Fruit fly (Drosophila melanogaster): Measurements from ENCODE around the gene hng2.

hng2 gene

DNA sequence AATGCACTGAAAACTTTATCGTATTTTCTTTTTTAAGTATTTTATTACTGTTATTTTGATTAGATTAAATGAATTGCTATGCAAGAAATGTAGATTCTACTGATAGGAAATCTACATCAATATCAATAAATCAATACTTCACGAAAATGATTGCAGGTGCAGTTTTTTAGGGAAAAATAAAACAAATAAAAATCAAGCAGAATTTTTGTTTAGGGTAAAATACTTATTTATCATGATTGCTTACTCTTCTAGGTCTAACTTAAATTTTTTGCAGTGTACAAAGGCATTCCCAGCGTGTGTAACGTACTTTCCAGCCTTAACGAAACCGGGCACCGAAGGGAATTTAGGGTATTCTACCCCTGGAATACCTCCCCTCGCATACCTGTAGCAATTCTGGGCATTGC, 2.4 kb downstream of the hng2 start (continued):
- peak; percentile 53 for TF ChIP-seq sv (GFP tag; optimal IDR thresholded peaks at IDR 0.05)
- no peak for TF ChIP-seq dmrt93B (GFP tag; optimal IDR thresholded peaks at IDR 0.05)
- no peak for TF ChIP-seq CG9705 (GFP tag; optimal IDR thresholded peaks at IDR 0.05)
- peak; percentile 5 for TF ChIP-seq Hnf4 (GFP tag; optimal IDR thresholded peaks at IDR 0.05)
- peak; percentile 61 for TF ChIP-seq OdsH (GFP tag; optimal IDR thresholded peaks at IDR 0.05)
- no peak for TF ChIP-seq dsf (GFP tag; optimal IDR thresholded peaks at IDR 0.05; ENCODE audit: borderline replicate concordance)
- TF ChIP-seq Rel (GFP tag; optimal IDR thresholded peaks at IDR 0.05), result peak; percentile 1
- no peak for TF ChIP-seq Rel (tag; optimal IDR thresholded peaks at IDR 0.05)
- no peak for TF ChIP-seq Hr83 (GFP tag; optimal IDR thresholded peaks at IDR 0.05; ENCODE audit: poor library complexity, severe bottlenecking)

DNA sequence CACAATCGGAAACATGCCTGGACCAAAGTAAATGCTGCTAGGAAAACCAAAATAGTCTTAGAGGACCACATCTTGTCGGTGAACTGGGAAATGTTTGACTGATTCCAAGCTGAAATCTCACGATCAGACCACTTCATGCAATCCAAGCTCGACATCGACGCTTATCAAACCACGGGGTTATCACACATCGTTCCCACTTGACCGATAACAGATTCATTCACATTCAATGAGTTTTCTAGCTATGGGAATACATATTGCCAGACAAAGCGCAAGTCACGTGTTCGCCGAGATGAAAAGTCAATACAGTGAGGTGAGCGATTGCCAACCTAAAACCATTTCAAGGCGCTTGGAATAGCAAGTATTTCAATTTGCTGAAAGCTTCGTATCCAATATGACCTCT, 3.6 kb downstream of the hng2 start:
- TF ChIP-seq Hnf4 (GFP tag; optimal IDR thresholded peaks at IDR 0.05), result no peak
- TF ChIP-seq Rel (GFP tag; optimal IDR thresholded peaks at IDR 0.05), result no peak
- TF ChIP-seq Rel (tag; optimal IDR thresholded peaks at IDR 0.05), result peak; percentile 74

DNA sequence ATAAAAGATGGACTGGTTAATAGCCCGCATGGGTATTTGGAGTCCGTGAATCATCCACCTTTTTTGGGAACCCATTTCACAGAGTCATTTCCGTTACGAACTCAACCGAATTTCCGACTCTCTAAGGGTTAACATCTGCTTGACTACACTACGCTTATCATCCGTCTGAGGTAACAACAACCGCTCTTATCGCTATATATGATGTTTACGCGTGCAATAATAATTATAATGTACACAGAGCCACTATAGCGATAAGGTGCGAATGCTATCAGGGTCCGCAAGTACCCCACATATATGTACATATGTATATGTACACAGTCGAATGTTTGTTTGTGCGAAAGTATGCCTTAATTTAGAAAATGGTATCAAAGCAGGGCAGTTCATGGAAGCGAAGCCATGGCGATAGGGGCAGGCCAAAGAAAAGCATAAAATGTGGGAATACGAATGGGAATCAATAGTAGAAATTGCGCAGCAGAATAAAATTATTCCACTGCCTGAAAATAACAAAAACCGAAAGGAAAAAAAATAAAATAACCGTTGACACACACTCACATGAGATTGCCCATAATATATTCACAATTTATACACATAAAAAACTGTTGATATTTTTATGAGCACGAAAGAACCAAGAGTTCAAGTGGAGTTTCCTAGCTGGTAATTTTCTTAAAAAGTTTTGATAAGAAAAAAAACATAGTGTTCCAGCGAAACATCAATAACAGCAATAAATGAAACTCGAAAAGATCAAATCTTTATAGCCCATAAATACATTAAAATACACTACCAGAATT, 4.5 kb downstream of the hng2 start:
- TF ChIP-seq foxo (GFP tag; optimal IDR thresholded peaks at IDR 0.05) (peak in 1 of 2 experiments; percentile 68), CrebA (GFP tag; optimal IDR thresholded peaks at IDR 0.05; ENCODE audit: borderline replicate concordance) (no peak), brk (GFP tag; optimal IDR thresholded peaks at IDR 0.05) (peak; percentile 90), psq (GFP tag; optimal IDR thresholded peaks at IDR 0.05) (peak; percentile 69), Hr83 (GFP tag; optimal IDR thresholded peaks at IDR 0.05; ENCODE audit: poor library complexity, severe bottlenecking) (peak; percentile 99), Hnf4 (GFP tag; optimal IDR thresholded peaks at IDR 0.05) (peak; percentile 92), GATAd (GFP tag; optimal IDR thresholded peaks at IDR 0.05) (no peak), Hr78 (GFP tag; optimal IDR thresholded peaks at IDR 0.05) (no peak), Jra (GFP tag; optimal IDR thresholded peaks at IDR 0.05) (peak; percentile 88), h (GFP tag; optimal IDR thresholded peaks at IDR 0.05) (peak; percentile 92), Dif (GFP tag; optimal IDR thresholded peaks at IDR 0.05; ENCODE audit: partially characterized antibody) (no peak), Mio (GFP tag; optimal IDR thresholded peaks at IDR 0.05) (peak; percentile 25), Rel (GFP tag; optimal IDR thresholded peaks at IDR 0.05) (no peak), Rel (tag; optimal IDR thresholded peaks at IDR 0.05) (peak; percentile 75), Vsx2 (GFP tag; optimal IDR thresholded peaks at IDR 0.05; ENCODE audit: partially characterized antibody) (no peak), Sp1 (GFP tag; optimal IDR thresholded peaks at IDR 0.05) (peak; percentile 65), OdsH (GFP tag; optimal IDR thresholded peaks at IDR 0.05) (peak; percentile 82), fru (GFP tag; optimal IDR thresholded peaks at IDR 0.05) (no peak), lola (GFP tag; optimal IDR thresholded peaks at IDR 0.05) (no peak), rgr (GFP tag; optimal IDR thresholded peaks at IDR 0.05) (peak; percentile 89), dsf (GFP tag; optimal IDR thresholded peaks at IDR 0.05; ENCODE audit: borderline replicate concordance) (peak; percentile 61), br (GFP tag; optimal IDR thresholded peaks at IDR 0.05) (peak; percentile 85), ey (GFP tag; optimal IDR thresholded peaks at IDR 0.05) (peak; percentile 42), N (GFP tag; optimal IDR thresholded peaks at IDR 0.05) (no peak), woc (GFP tag; optimal IDR thresholded peaks at IDR 0.05) (no peak), HLH106 (tag; optimal IDR thresholded peaks at IDR 0.05) (peak; percentile 32), CG32264 (GFP tag; optimal IDR thresholded peaks at IDR 0.05) (peak; percentile 49), dl (GFP tag; optimal IDR thresholded peaks at IDR 0.05; ENCODE audit: insufficient read depth in 1 of 2, partially characterized antibody in 2 of 2) (peak in 1 of 2 experiments; percentile 38), tai (GFP tag; optimal IDR thresholded peaks at IDR 0.05) (no peak), sage (GFP tag; optimal IDR thresholded peaks at IDR 0.05) (peak; percentile 73)
